Fruit fly (Drosophila melanogaster): ENCODE data around the gene CG15312.

CG15312 gene

DNA sequence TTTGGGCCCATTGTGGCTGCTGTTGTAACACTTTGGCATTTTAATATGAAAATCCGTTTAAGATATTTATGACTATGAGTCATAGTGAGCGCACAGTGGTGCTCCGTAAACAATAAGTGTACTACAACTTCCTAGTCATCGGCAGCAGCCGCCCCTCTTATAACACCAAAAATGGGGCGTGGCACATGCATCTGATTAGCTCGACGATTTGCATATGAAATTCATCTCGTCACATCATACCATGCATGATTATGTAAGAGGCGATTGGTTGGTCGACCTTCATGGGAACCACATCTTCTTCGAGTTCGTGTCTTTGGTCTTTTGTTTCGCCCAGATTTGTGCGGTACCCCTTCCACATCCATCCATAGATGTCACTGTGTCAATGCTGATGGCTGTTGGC, 40.9 kb downstream of the CG15312 start:
- no peak for TF ChIP-seq Hr83 (GFP tag; optimal IDR thresholded peaks at IDR 0.05; ENCODE audit: poor library complexity, severe bottlenecking)
- no peak for TF ChIP-seq pan (optimal IDR thresholded peaks at IDR 0.05)
- no peak for TF ChIP-seq lola (GFP tag; optimal IDR thresholded peaks at IDR 0.05)
- no peak for TF ChIP-seq OdsH (GFP tag; optimal IDR thresholded peaks at IDR 0.05)
- TF ChIP-seq dl (GFP tag; optimal IDR thresholded peaks at IDR 0.05; ENCODE audit: insufficient read depth in 1 of 2, partially characterized antibody in 2 of 2): no peak
- TF ChIP-seq woc (GFP tag; optimal IDR thresholded peaks at IDR 0.05): no peak
- no peak for TF ChIP-seq dmrt93B (GFP tag; optimal IDR thresholded peaks at IDR 0.05)
- TF ChIP-seq sage (GFP tag; optimal IDR thresholded peaks at IDR 0.05): no peak
- TF ChIP-seq h (GFP tag; optimal IDR thresholded peaks at IDR 0.05): no peak
- no peak for TF ChIP-seq Hnf4 (GFP tag; optimal IDR thresholded peaks at IDR 0.05)
- TF ChIP-seq Dif (GFP tag; optimal IDR thresholded peaks at IDR 0.05; ENCODE audit: partially characterized antibody): no peak
- TF ChIP-seq CrebA (GFP tag; optimal IDR thresholded peaks at IDR 0.05; ENCODE audit: borderline replicate concordance): no peak

dm6 chrX:10021809-10022208, 48.9 kb downstream of the CG15312 start:
- TF ChIP-seq Myc (optimal IDR thresholded peaks at IDR 0.05): no peak
- peak; percentile 24 for TF ChIP-seq Vsx2 (GFP tag; optimal IDR thresholded peaks at IDR 0.05; ENCODE audit: partially characterized antibody)
- peak; percentile 5 for TF ChIP-seq Rel (GFP tag; optimal IDR thresholded peaks at IDR 0.05)
- TF ChIP-seq Rel (tag; optimal IDR thresholded peaks at IDR 0.05): no peak
- no peak for TF ChIP-seq fru (GFP tag; optimal IDR thresholded peaks at IDR 0.05)
- TF ChIP-seq Dfd (GFP tag; optimal IDR thresholded peaks at IDR 0.05): no peak
- no peak for TF ChIP-seq Mio (GFP tag; optimal IDR thresholded peaks at IDR 0.05)
- TF ChIP-seq Dif (GFP tag; optimal IDR thresholded peaks at IDR 0.05; ENCODE audit: partially characterized antibody): no peak
- TF ChIP-seq Sp1 (GFP tag; optimal IDR thresholded peaks at IDR 0.05): no peak
- no peak for TF ChIP-seq foxo (GFP tag; optimal IDR thresholded peaks at IDR 0.05)

dm6 chrX:10020857-10021256, 49.8 kb downstream of the CG15312 start:
- TF ChIP-seq foxo (GFP tag; optimal IDR thresholded peaks at IDR 0.05): no peak
- no peak for TF ChIP-seq OdsH (GFP tag; optimal IDR thresholded peaks at IDR 0.05)
- TF ChIP-seq dl (GFP tag; optimal IDR thresholded peaks at IDR 0.05; ENCODE audit: insufficient read depth in 1 of 2, partially characterized antibody in 2 of 2): no peak
- TF ChIP-seq Hnf4 (GFP tag; optimal IDR thresholded peaks at IDR 0.05): no peak
- TF ChIP-seq lola (GFP tag; optimal IDR thresholded peaks at IDR 0.05): no peak
- TF ChIP-seq Abd-B (GFP tag; optimal IDR thresholded peaks at IDR 0.05): no peak
- TF ChIP-seq CG32264 (GFP tag; optimal IDR thresholded peaks at IDR 0.05): no peak
- no peak for TF ChIP-seq sage (GFP tag; optimal IDR thresholded peaks at IDR 0.05)
- no peak for TF ChIP-seq psq (GFP tag; optimal IDR thresholded peaks at IDR 0.05)
- no peak for TF ChIP-seq brk (GFP tag; optimal IDR thresholded peaks at IDR 0.05)
- TF ChIP-seq h (GFP tag; optimal IDR thresholded peaks at IDR 0.05): no peak
- no peak for TF ChIP-seq HLH106 (tag; optimal IDR thresholded peaks at IDR 0.05)
- TF ChIP-seq N (GFP tag; optimal IDR thresholded peaks at IDR 0.05): no peak
- TF ChIP-seq jim (GFP tag; optimal IDR thresholded peaks at IDR 0.05): no peak
- TF ChIP-seq dmrt93B (GFP tag; optimal IDR thresholded peaks at IDR 0.05): no peak
- TF ChIP-seq Vsx2 (GFP tag; optimal IDR thresholded peaks at IDR 0.05; ENCODE audit: partially characterized antibody): no peak
- no peak for TF ChIP-seq dsf (GFP tag; optimal IDR thresholded peaks at IDR 0.05; ENCODE audit: borderline replicate concordance)

DNA sequence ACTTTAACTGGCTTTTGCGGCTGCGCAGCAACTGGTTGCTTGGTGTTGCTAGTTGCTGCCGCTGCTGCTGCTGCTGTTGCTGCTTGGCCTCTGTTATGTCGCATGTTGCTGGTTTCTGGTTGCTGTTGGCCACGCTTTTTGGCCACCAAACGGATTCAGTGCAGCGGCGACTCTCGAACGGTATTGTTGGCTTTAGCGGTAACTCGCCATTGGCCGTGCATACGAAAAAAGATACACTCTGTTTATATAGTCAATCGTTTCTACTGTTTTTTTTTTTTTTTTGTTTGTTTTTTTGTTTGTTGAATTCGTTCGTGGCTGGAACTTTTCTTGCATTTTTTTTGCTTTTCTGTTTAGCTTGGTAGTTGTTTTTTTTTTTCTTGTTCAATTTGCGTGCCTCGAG, 53.9 kb downstream of the CG15312 start, which contains the start of gene Cht6:
Gene Cht6 (plus strand): TSS at position 122 of the 400 bp plus-strand sequence.
- TF ChIP-seq Hr78 (GFP tag; optimal IDR thresholded peaks at IDR 0.05): no peak
- TF ChIP-seq sage (GFP tag; optimal IDR thresholded peaks at IDR 0.05): no peak
- no peak for TF ChIP-seq CG9705 (GFP tag; optimal IDR thresholded peaks at IDR 0.05)
- no peak for TF ChIP-seq Dif (GFP tag; optimal IDR thresholded peaks at IDR 0.05; ENCODE audit: partially characterized antibody)
- TF ChIP-seq dsf (GFP tag; optimal IDR thresholded peaks at IDR 0.05; ENCODE audit: borderline replicate concordance): no peak
- no peak for TF ChIP-seq foxo (GFP tag; optimal IDR thresholded peaks at IDR 0.05)
- no peak for TF ChIP-seq tai (GFP tag; optimal IDR thresholded peaks at IDR 0.05)
- TF ChIP-seq fru (GFP tag; optimal IDR thresholded peaks at IDR 0.05): peak; percentile 39

Measured in whole organism, wandering third instar larva.